Fruit fly (Drosophila melanogaster): ENCODE results near the gene Mulk.

Mulk gene

DNA sequence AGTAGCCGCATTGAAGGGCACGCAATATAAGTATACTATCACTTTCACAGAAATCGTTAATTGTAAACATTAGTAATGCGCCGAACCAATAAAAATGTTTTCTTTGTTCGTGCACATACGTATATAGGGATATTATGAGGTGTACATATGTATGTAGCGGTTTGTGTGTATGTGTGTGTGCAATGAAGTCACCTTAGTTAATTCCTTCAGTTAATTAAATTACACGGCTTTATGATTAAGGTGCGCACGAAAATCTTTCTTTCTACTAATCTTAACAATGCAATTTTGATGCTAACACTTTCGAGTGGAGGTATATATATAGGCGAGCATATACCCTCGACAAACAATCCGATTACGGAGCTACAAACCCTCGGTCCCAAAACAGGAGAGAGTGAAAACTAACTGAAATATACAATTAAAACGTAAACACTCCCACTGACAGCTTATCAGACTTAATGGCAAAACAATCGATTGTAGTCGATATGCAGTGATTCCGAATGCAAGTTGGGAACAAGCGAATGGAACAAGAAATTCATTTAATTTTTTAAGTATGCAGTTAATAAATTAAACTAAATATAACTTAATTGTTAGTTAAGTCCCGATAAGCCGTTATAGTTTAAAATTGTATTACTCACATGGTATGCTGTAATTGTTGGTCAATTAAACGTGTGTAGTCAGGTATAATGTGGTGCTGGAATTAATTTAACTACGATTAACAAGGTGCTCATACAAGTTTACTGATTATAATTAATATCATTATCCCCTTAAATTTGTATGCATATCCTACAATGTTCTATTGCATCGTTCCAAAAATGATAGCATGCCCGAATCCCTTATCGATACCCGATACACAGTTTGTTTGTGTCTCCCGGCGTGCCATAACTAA, 49.1 kb upstream of the Mulk start, which contains the start of the genes Npc1a and Prosalpha6 (continued):
- peak; percentile 14 for TF ChIP-seq scrt (GFP tag; optimal IDR thresholded peaks at IDR 0.05)
- peak; percentile 66; the same call in 2 of the 4 replicates for TF ChIP-seq Dll (GFP tag; IDR thresholded peaks at IDR 0.05; ENCODE audit: partially characterized antibody)
- peak; percentile 50; the same call in 1 of the 3 replicates for TF ChIP-seq CG14860 (GFP tag; IDR thresholded peaks at IDR 0.05; ENCODE audit: partially characterized antibody)
- TF ChIP-seq Lhr (GFP tag; optimal IDR thresholded peaks at IDR 0.05) = peak; percentile 33
- TF ChIP-seq Dref (GFP tag; IDR thresholded peaks at IDR 0.05) = peak; percentile 79
- peak; percentile 6 for TF ChIP-seq CG33557 (GFP tag; optimal IDR thresholded peaks at IDR 0.05)
- TF ChIP-seq CG18476 (GFP tag; optimal IDR thresholded peaks at IDR 0.05) = peak; percentile 7
- peak in 1 of 3 experiments; percentile 31 for TF ChIP-seq lola (GFP tag; optimal IDR thresholded peaks at IDR 0.05)
- TF ChIP-seq kay (GFP tag; optimal IDR thresholded peaks at IDR 0.05) = no peak
- TF ChIP-seq inv (GFP tag; IDR thresholded peaks at IDR 0.05; ENCODE audit: partially characterized antibody) = peak; percentile 66; the same call in 1 of the 2 replicates
- peak; percentile 9 to 40 for TF ChIP-seq Pdp1 (GFP tag; optimal IDR thresholded peaks at IDR 0.05)
- TF ChIP-seq CG9437 (GFP tag; optimal IDR thresholded peaks at IDR 0.05) = peak; percentile 72
- peak; percentile 1 for TF ChIP-seq gcm2 (GFP tag; optimal IDR thresholded peaks at IDR 0.05)
- TF ChIP-seq row (GFP tag; IDR thresholded peaks at IDR 0.05) = peak; percentile 71
- no peak for TF ChIP-seq slou (GFP tag; optimal IDR thresholded peaks at IDR 0.05)
- no peak for TF ChIP-seq CG6654 (GFP tag; optimal IDR thresholded peaks at IDR 0.05)
- peak; percentile 8 for TF ChIP-seq gfzf (GFP tag; optimal IDR thresholded peaks at IDR 0.05)
- TF ChIP-seq CG2129 (GFP tag; IDR thresholded peaks at IDR 0.05; ENCODE audit: partially characterized antibody) = no peak
- no peak for TF ChIP-seq emc (GFP tag; optimal IDR thresholded peaks at IDR 0.05)
- no peak for TF ChIP-seq pnt (GFP tag; optimal IDR thresholded peaks at IDR 0.05)
- TF ChIP-seq Ets65A (GFP tag) = peak; percentile 92
- peak; percentile 11 for TF ChIP-seq D19B (GFP tag; optimal IDR thresholded peaks at IDR 0.05)
- no peak for TF ChIP-seq CG4730 (GFP tag; IDR thresholded peaks at IDR 0.05)
- peak; percentile 8 for TF ChIP-seq CG4424 (GFP tag; optimal IDR thresholded peaks at IDR 0.05)
- peak; percentile 71; the same call in 1 of the 3 replicates for TF ChIP-seq hb (GFP tag; IDR thresholded peaks at IDR 0.05; ENCODE audit: partially characterized antibody)
- peak; percentile 17 for TF ChIP-seq Hr3 (GFP tag; optimal IDR thresholded peaks at IDR 0.05)
- peak; percentile 26 for TF ChIP-seq mirr (GFP tag; optimal IDR thresholded peaks at IDR 0.05)
- TF ChIP-seq CG4282 (GFP tag; optimal IDR thresholded peaks at IDR 0.05) = no peak
- TF ChIP-seq Sry-δ (GFP tag; optimal IDR thresholded peaks at IDR 0.05) = peak; percentile 91
- TF ChIP-seq CHES-1-like (GFP tag; optimal IDR thresholded peaks at IDR 0.05) = no peak
- TF ChIP-seq MESR4 (GFP tag; optimal IDR thresholded peaks at IDR 0.05) = peak; percentile 36
- TF ChIP-seq CG15269 (tag; optimal IDR thresholded peaks at IDR 0.05) = no peak
- TF ChIP-seq dmrt99B (tag; optimal IDR thresholded peaks at IDR 0.05) = no peak
- TF ChIP-seq caup (GFP tag; optimal IDR thresholded peaks at IDR 0.05; ENCODE audit: severe bottlenecking) = no peak
- TF ChIP-seq cg (GFP tag; optimal IDR thresholded peaks at IDR 0.05) = peak; percentile 69
- peak; percentile 31 for TF ChIP-seq exex (tag; optimal IDR thresholded peaks at IDR 0.05)
- TF ChIP-seq CG9727 (GFP tag; optimal IDR thresholded peaks at IDR 0.05) = peak; percentile 12
- peak; percentile 47 for TF ChIP-seq CG8924 (tag; optimal IDR thresholded peaks at IDR 0.05)
- peak; percentile 30 for TF ChIP-seq Mad (GFP tag; optimal IDR thresholded peaks at IDR 0.05)
- TF ChIP-seq CG13775 (GFP tag; optimal IDR thresholded peaks at IDR 0.05) = peak; percentile 28
- peak; percentile 47 for TF ChIP-seq Sin3A (optimal IDR thresholded peaks at IDR 0.05)
- peak in 1 of 2 experiments; percentile 66 for TF ChIP-seq tll (GFP tag; optimal IDR thresholded peaks at IDR 0.05)
- no peak for TF ChIP-seq gem (tag; optimal IDR thresholded peaks at IDR 0.05)
- no peak for TF ChIP-seq h (optimal IDR thresholded peaks at IDR 0.05)
- no peak for TF ChIP-seq org-1 (GFP tag; optimal IDR thresholded peaks at IDR 0.05)
- peak; percentile 15 for TF ChIP-seq Xbp1 (GFP tag; optimal IDR thresholded peaks at IDR 0.05)
- peak; percentile 5 for TF ChIP-seq HLH54F (GFP tag; optimal IDR thresholded peaks at IDR 0.05)

All from whole organism, embryonic.